Worm (Caenorhabditis elegans) whole organism, L3 larva: ENCODE results near the gene tftc-5.

ENCODE experiments used
- ama-1 ChIP-seq: fragments of 150-350 bp; optimal IDR thresholded peaks from 2 replicates; lab custom pipeline; 2018
- egl-27 ChIP-seq: sonication (generic microtip); optimal IDR thresholded peaks from 4 replicates; lab custom pipeline; 2017; ENCODE audit warnings: missing biosample characterization, missing genetic modification reagents, missing genetic modification characterization
- fos-1 ChIP-seq: fragments of 150-350 bp; optimal IDR thresholded peaks from 2 replicates; lab custom pipeline; 2014; ENCODE audit warnings: missing biosample characterization, missing genetic modification characterization
- lin-15B ChIP-seq: fragments of 150-350 bp; optimal IDR thresholded peaks from 2 replicates; lab custom pipeline; 2014; ENCODE audit warnings: missing biosample characterization, missing genetic modification characterization
- lin-39 ChIP-seq: fragments of 150-350 bp; optimal IDR thresholded peaks from 2 replicates; lab custom pipeline; 2018; ENCODE audit warnings: missing biosample characterization, missing genetic modification reagents, missing genetic modification characterization
- mdl-1 ChIP-seq: fragments of 150-350 bp; optimal IDR thresholded peaks from 2 replicates; lab custom pipeline; 2014; ENCODE audit warnings: missing biosample characterization, missing genetic modification characterization
- mml-1 ChIP-seq: fragments of 150-350 bp; sonication (generic microtip); optimal IDR thresholded peaks from 3 replicates; lab custom pipeline; 2014; ENCODE audit warnings: missing biosample characterization, missing genetic modification characterization
- nhr-23 ChIP-seq: fragments of 150-350 bp; optimal IDR thresholded peaks from 2 replicates; lab custom pipeline; 2014; ENCODE audit warnings: missing biosample characterization, missing genetic modification reagents, missing genetic modification characterization
- nhr-43 ChIP-seq: sonication (generic microtip); optimal IDR thresholded peaks from 2 replicates; lab custom pipeline; 2016; ENCODE audit warnings: mild to moderate bottlenecking, missing genetic modification characterization, missing compliant biosample characterization; ENCODE audit not compliant: poor library complexity, severe bottlenecking
- nhr-67 ChIP-seq: fragments of 150-350 bp; optimal IDR thresholded peaks from 2 replicates; lab custom pipeline; 2014; ENCODE audit warnings: missing biosample characterization, missing genetic modification characterization
- nhr-77 ChIP-seq: fragments of 150-350 bp; optimal IDR thresholded peaks from 2 replicates; lab custom pipeline; 2014; ENCODE audit warnings: missing biosample characterization, missing genetic modification characterization
- snpc-4 ChIP-seq: fragments of 150-350 bp; optimal IDR thresholded peaks from 2 replicates; lab custom pipeline; 2014; ENCODE audit warnings: missing biosample characterization, missing genetic modification characterization
- tbx-2 ChIP-seq: sonication (generic microtip); optimal IDR thresholded peaks from 2 replicates; lab custom pipeline; 2016; ENCODE audit warnings: mild to moderate bottlenecking, missing genetic modification characterization, missing compliant biosample characterization
- ztf-4 ChIP-seq: fragments of 150-350 bp; optimal IDR thresholded peaks from 2 replicates; lab custom pipeline; 2014; ENCODE audit warnings: missing biosample characterization, missing genetic modification characterization

- no peak for TF ChIP-seq nhr-43 (tag; lab: Kevin White, UChicago)
- TF ChIP-seq lin-39 (tag; lab: Kevin White, UChicago), result no peak
- TF ChIP-seq tbx-2, result no peak
- no peak for TF ChIP-seq nhr-77 (tag; lab: Kevin White, UChicago)
- TF ChIP-seq snpc-4 (tag; lab: Kevin White, UChicago), result no peak
- TF ChIP-seq egl-27 (tag; lab: Kevin White, UChicago), result no peak
- TF ChIP-seq lin-15B (tag; lab: Kevin White, UChicago), result no peak
- TF ChIP-seq nhr-67, result no peak
- no peak for TF ChIP-seq mdl-1 (tag; lab: Kevin White, UChicago)
- TF ChIP-seq ztf-4, result no peak
- no peak for TF ChIP-seq nhr-23
- no peak for TF ChIP-seq ama-1 (lab: Kevin White, UChicago)
- no peak for TF ChIP-seq mml-1 (tag; lab: Kevin White, UChicago)
- no peak for TF ChIP-seq fos-1 (tag; lab: Kevin White, UChicago)
Observed at ce11 chrIII:3976291-3976690, 45.7 kb upstream of the tftc-5 start, which contains the start of gene msi-1.
